Fruit fly (Drosophila melanogaster) whole organism, embryonic: ENCODE results near the gene Atf3.

Source experiments
- CG10209 ChIP-seq: fragments of 200-800 bp; sonication (Bioruptor generic); optimal IDR thresholded peaks from 3 replicates; lab custom pipeline; 2017; ENCODE audit warnings: missing biosample characterization, mild to moderate bottlenecking, missing genetic modification characterization, missing genetic modification reagents
- CG11696 ChIP-seq: fragments of 200-800 bp; sonication (Bioruptor generic); IDR thresholded peaks from 2 replicates; pipeline ENCODE4 v1.3.6; 2022; ENCODE audit warnings: missing biosample characterization, missing genetic modification characterization
- CG12744 ChIP-seq: fragments of 200-800 bp; sonication (Bioruptor generic); optimal IDR thresholded peaks from 2 replicates; lab custom pipeline; 2016; ENCODE audit warnings: missing biosample characterization, missing genetic modification characterization
- CG13775 ChIP-seq: fragments of 200-800 bp; sonication (Bioruptor generic); optimal IDR thresholded peaks from 3 replicates; lab custom pipeline; 2017; ENCODE audit warnings: missing biosample characterization, mild to moderate bottlenecking, missing genetic modification characterization
- CG1603 ChIP-seq: fragments of 200-800 bp; sonication (Bioruptor generic); optimal IDR thresholded peaks from 2 replicates; lab custom pipeline; 2019; ENCODE audit warnings: missing biosample characterization, mild to moderate bottlenecking, missing genetic modification characterization, moderate library complexity
- CG16813 ChIP-seq: fragments of 200-800 bp; sonication (Bioruptor generic); IDR thresholded peaks from 3 replicates; pipeline ENCODE4 v1.3.6; 2022; ENCODE audit warnings: missing biosample characterization, missing genetic modification characterization; ENCODE audit not compliant: partially characterized antibody
- CG17186 ChIP-seq: fragments of 200-800 bp; sonication (Bioruptor generic); optimal IDR thresholded peaks from 3 replicates; lab custom pipeline; 2017; ENCODE audit warnings: missing biosample characterization, missing genetic modification reagents, missing genetic modification characterization
- CG17802 ChIP-seq: fragments of 200-800 bp; sonication (Bioruptor generic); optimal IDR thresholded peaks from 2 replicates; lab custom pipeline; 2018; ENCODE audit warnings: missing biosample characterization, mild to moderate bottlenecking, missing genetic modification characterization, moderate library complexity
- CG17829 ChIP-seq: fragments of 200-800 bp; optimal IDR thresholded peaks from 2 replicates; lab custom pipeline; 2019; ENCODE audit warnings: missing biosample characterization, mild to moderate bottlenecking, missing genetic modification characterization, moderate library complexity
- CG1832 ChIP-seq: fragments of 200-800 bp; sonication (Bioruptor generic); optimal IDR thresholded peaks from 2 replicates; lab custom pipeline; 2017; ENCODE audit warnings: missing biosample characterization, mild to moderate bottlenecking, missing genetic modification characterization, inconsistent platforms
- CG18599 ChIP-seq: fragments of 200-800 bp; sonication (Bioruptor generic); optimal IDR thresholded peaks from 3 replicates; lab custom pipeline; 2017; ENCODE audit warnings: missing biosample characterization, missing genetic modification characterization, mild to moderate bottlenecking, moderate library complexity, missing genetic modification reagents
- CG30020 ChIP-seq: fragments of 200-800 bp; optimal IDR thresholded peaks from 2 replicates; lab custom pipeline; 2019; ENCODE audit warnings: missing biosample characterization, mild to moderate bottlenecking, missing genetic modification characterization, moderate library complexity
- CG33557 ChIP-seq: fragments of 200-800 bp; sonication (Bioruptor generic); optimal IDR thresholded peaks from 2 replicates; lab custom pipeline; 2019; ENCODE audit warnings: missing biosample characterization, mild to moderate bottlenecking, missing genetic modification characterization, moderate library complexity
- CG34224 ChIP-seq: fragments of 200-800 bp; sonication (Bioruptor generic); IDR thresholded peaks from 3 replicates; pipeline ENCODE4 v1.3.6; 2022; ENCODE audit warnings: missing biosample characterization, missing genetic modification characterization; ENCODE audit not compliant: partially characterized antibody
- CG4424 ChIP-seq: fragments of 200-800 bp; sonication (Bioruptor generic); optimal IDR thresholded peaks from 3 replicates; lab custom pipeline; 2016; ENCODE audit warnings: missing biosample characterization, missing genetic modification characterization
- CG6654 ChIP-seq: fragments of 200-800 bp; sonication (Bioruptor generic); optimal IDR thresholded peaks from 2 replicates; lab custom pipeline; 2017; ENCODE audit warnings: missing biosample characterization, mild to moderate bottlenecking, missing genetic modification characterization
- CG6683 ChIP-seq: fragments of 200-800 bp; sonication (Bioruptor generic); optimal IDR thresholded peaks from 2 replicates; lab custom pipeline; 2017; ENCODE audit warnings: missing biosample characterization, mild to moderate bottlenecking, missing genetic modification characterization, missing genetic modification reagents
- CG7745 ChIP-seq: fragments of 200-800 bp; sonication (Bioruptor generic); optimal IDR thresholded peaks from 2 replicates; lab custom pipeline; 2018; ENCODE audit warnings: missing biosample characterization, mild to moderate bottlenecking, missing genetic modification characterization, moderate library complexity
- CG8290 ChIP-seq, 3 experiments: fragments of 200-800 bp; sonication (Bioruptor generic); optimal IDR thresholded peaks; 2 replicates each; lab custom pipeline; 2016 to 2019; ENCODE audit warnings: missing biosample characterization in 3 of 3, missing genetic modification characterization in 3 of 3, mild to moderate bottlenecking in 2 of 3, moderate library complexity in 1 of 3
- CG8478 ChIP-seq: fragments of >200 bp; optimal IDR thresholded peaks from 2 replicates; lab custom pipeline; 2018
- CG8924 ChIP-seq: fragments of 200-800 bp; optimal IDR thresholded peaks from 3 replicates; lab custom pipeline; 2019; ENCODE audit warnings: missing biosample characterization, mild to moderate bottlenecking, missing genetic modification characterization, moderate library complexity
- CG8944 ChIP-seq: fragments of 200-800 bp; sonication (Bioruptor generic); optimal IDR thresholded peaks from 3 replicates; lab custom pipeline; 2016; ENCODE audit warnings: missing biosample characterization, missing genetic modification characterization
- CG9215 ChIP-seq: fragments of 200-800 bp; sonication (Bioruptor generic); IDR thresholded peaks from 2 replicates; pipeline ENCODE4 v1.3.6; 2022; ENCODE audit warnings: missing biosample characterization, missing genetic modification characterization
- CG9932 ChIP-seq: fragments of 200-800 bp; sonication (Bioruptor generic); IDR thresholded peaks from 2 replicates; pipeline ENCODE4 v1.3.6; 2022; ENCODE audit warnings: missing biosample characterization, missing genetic modification characterization
- D19B ChIP-seq: fragments of 200-800 bp; sonication (Bioruptor generic); optimal IDR thresholded peaks from 2 replicates; lab custom pipeline; 2017; ENCODE audit warnings: missing biosample characterization, mild to moderate bottlenecking, missing genetic modification characterization
- Deaf1 ChIP-seq: fragments of 200-800 bp; optimal IDR thresholded peaks from 3 replicates; lab custom pipeline; 2019; ENCODE audit warnings: missing biosample characterization, mild to moderate bottlenecking, missing genetic modification characterization, moderate library complexity
- Dek ChIP-seq: fragments of 200-800 bp; sonication (Bioruptor generic); optimal IDR thresholded peaks from 3 replicates; lab custom pipeline; 2019; ENCODE audit warnings: missing biosample characterization, mild to moderate bottlenecking, missing genetic modification characterization, moderate library complexity
- Drgx ChIP-seq: fragments of 200-800 bp; sonication (Bioruptor generic); IDR thresholded peaks from 2 replicates; pipeline ENCODE4 v1.3.6; 2022; ENCODE audit warnings: missing biosample characterization, missing genetic modification characterization
- GATAe ChIP-seq: fragments of 200-800 bp; sonication (Bioruptor generic); conservative IDR thresholded peaks from 2 replicates; pipeline ENCODE4 v1.3.6; 2022; ENCODE audit warnings: missing biosample characterization, missing genetic modification characterization
- HmgZ ChIP-seq: fragments of 200-800 bp; sonication (Bioruptor generic); optimal IDR thresholded peaks from 2 replicates; lab custom pipeline; 2018; ENCODE audit warnings: missing biosample characterization, mild to moderate bottlenecking, missing genetic modification characterization
- Hmr ChIP-seq: fragments of 200-800 bp; sonication (Bioruptor generic); optimal IDR thresholded peaks from 3 replicates; lab custom pipeline; 2017; ENCODE audit warnings: mild to moderate bottlenecking, missing biosample characterization, missing genetic modification reagents, missing genetic modification characterization
- Rx ChIP-seq: fragments of 200-800 bp; sonication (Bioruptor generic); IDR thresholded peaks from 2 replicates; pipeline ENCODE4 v1.3.6; 2022; ENCODE audit warnings: missing biosample characterization, missing genetic modification characterization
- Sin3A ChIP-seq: fragments of >200 bp; optimal IDR thresholded peaks from 2 replicates; lab custom pipeline; 2018
- TFAM ChIP-seq: fragments of 200-800 bp; sonication (Bioruptor generic); optimal IDR thresholded peaks from 2 replicates; lab custom pipeline; 2017; ENCODE audit warnings: missing biosample characterization, missing genetic modification characterization, inconsistent platforms
- Xbp1 ChIP-seq: fragments of 200-800 bp; sonication (Bioruptor generic); optimal IDR thresholded peaks from 3 replicates; lab custom pipeline; 2016; ENCODE audit warnings: missing biosample characterization, mild to moderate bottlenecking, missing genetic modification characterization
- amos ChIP-seq: fragments of 200-800 bp; sonication (Bioruptor generic); IDR thresholded peaks from 2 replicates; pipeline ENCODE4 v1.3.6; 2022; ENCODE audit warnings: missing biosample characterization, missing genetic modification characterization; ENCODE audit not compliant: partially characterized antibody
- da ChIP-seq: fragments of 200-800 bp; sonication (Bioruptor generic); optimal IDR thresholded peaks from 2 replicates; lab custom pipeline; 2016; ENCODE audit warnings: missing biosample characterization, missing genetic modification characterization
- fd64A ChIP-seq: fragments of 200-800 bp; sonication (Bioruptor generic); optimal IDR thresholded peaks from 3 replicates; lab custom pipeline; 2018; ENCODE audit warnings: missing biosample characterization, mild to moderate bottlenecking, missing genetic modification characterization
- ftz-f1 ChIP-seq: fragments of 200-800 bp; sonication (Bioruptor generic); optimal IDR thresholded peaks from 2 replicates; lab custom pipeline; 2016; ENCODE audit warnings: missing biosample characterization, missing genetic modification characterization
- ham ChIP-seq: fragments of 200-800 bp; sonication (Bioruptor generic); IDR thresholded peaks from 2 replicates; pipeline ENCODE4 v1.3.6; 2022; ENCODE audit warnings: missing biosample characterization, missing genetic modification characterization
- jigr1 ChIP-seq: fragments of 200-800 bp; sonication (Bioruptor generic); IDR thresholded peaks from 3 replicates; pipeline ENCODE4 v1.3.6; 2022; ENCODE audit warnings: missing biosample characterization, missing genetic modification characterization
- onecut ChIP-seq: fragments of 200-800 bp; sonication (Bioruptor generic); IDR thresholded peaks from 2 replicates; pipeline ENCODE4 v1.3.6; 2022; ENCODE audit warnings: missing biosample characterization, missing genetic modification characterization
- prd ChIP-seq, 3 experiments: fragments of >200 bp in 2 of 3; fragments of 200-800 bp in 1 of 3; sonication (Bioruptor generic) in 1 of 3; optimal IDR thresholded peaks in 2 of 3; IDR thresholded peaks in 1 of 3; 2 replicates in 2 of 3; 3 replicates in 1 of 3; pipeline versions ENCODE4 v1.3.6 to Lab custom; 2017 to 2022; ENCODE audit warnings: missing biosample characterization in 1 of 3, missing genetic modification characterization in 1 of 3
- ro ChIP-seq: fragments of 200-800 bp; sonication (Bioruptor generic); IDR thresholded peaks from 2 replicates; pipeline ENCODE4 v1.3.6; 2022; ENCODE audit warnings: missing biosample characterization, missing genetic modification characterization
- salm ChIP-seq: fragments of 200-800 bp; sonication (Bioruptor generic); optimal IDR thresholded peaks from 2 replicates; lab custom pipeline; 2018; ENCODE audit warnings: missing biosample characterization, mild to moderate bottlenecking, missing genetic modification characterization
- seq ChIP-seq: fragments of 200-800 bp; sonication (Bioruptor generic); IDR thresholded peaks from 2 replicates; pipeline ENCODE4 v1.3.6; 2022; ENCODE audit warnings: missing biosample characterization, missing genetic modification characterization
- sob ChIP-seq: fragments of 200-800 bp; sonication (Bioruptor generic); IDR thresholded peaks from 2 replicates; pipeline ENCODE4 v1.3.6; 2022; ENCODE audit warnings: missing biosample characterization, missing genetic modification characterization
- tll ChIP-seq, 2 experiments: fragments of 200-800 bp in 1 of 2; fragments of >200 bp in 1 of 2; sonication (Bioruptor generic) in 1 of 2; optimal IDR thresholded peaks; 2 replicates each; lab custom pipeline; 2017 to 2019; ENCODE audit warnings: missing biosample characterization in 2 of 2, missing genetic modification characterization in 2 of 2, mild to moderate bottlenecking in 1 of 2, moderate library complexity in 1 of 2
- trem ChIP-seq: fragments of 200-800 bp; optimal IDR thresholded peaks from 3 replicates; lab custom pipeline; 2019; ENCODE audit warnings: missing biosample characterization, mild to moderate bottlenecking, missing genetic modification characterization, moderate library complexity
- vvl ChIP-seq: fragments of 200-800 bp; sonication (Bioruptor generic); IDR thresholded peaks from 2 replicates; pipeline ENCODE4 v1.3.6; 2022; ENCODE audit warnings: missing biosample characterization, missing genetic modification characterization
- wdn ChIP-seq: fragments of 200-800 bp; sonication (Bioruptor generic); IDR thresholded peaks from 2 replicates; pipeline ENCODE4 v1.3.6; 2022; ENCODE audit warnings: missing biosample characterization, missing genetic modification characterization

Atf3 gene

dm6 chrX:1215000-1215399 is 60.1 kb downstream of the Atf3 start, which contains the start of gene CG11398 (continued):
- no peak for TF ChIP-seq Rx (GFP tag; lab: Robert Waterston, UW)
- no peak for TF ChIP-seq CG10209
- TF ChIP-seq fd64A (GFP tag; lab: Kevin White, UChicago), result no peak
- no peak for TF ChIP-seq TFAM
- TF ChIP-seq Sin3A, result peak; percentile 67
- TF ChIP-seq CG11696 (GFP tag; lab: Robert Waterston, UW), result no peak
- TF ChIP-seq CG6683 (GFP tag; lab: Kevin White, UChicago), result no peak
- TF ChIP-seq GATAe (GFP tag; lab: Robert Waterston, UW), result no peak
- no peak for TF ChIP-seq D19B (GFP tag; lab: Kevin White, UChicago)
- TF ChIP-seq CG6654 (GFP tag; lab: Kevin White, UChicago), result no peak
- TF ChIP-seq Hmr (GFP tag; lab: Kevin White, UChicago), result no peak
- TF ChIP-seq salm, result no peak
- no peak for TF ChIP-seq ro (GFP tag; lab: Robert Waterston, UW)
- TF ChIP-seq CG17802 (tag; lab: Kevin White, UChicago), result peak; percentile 50
- TF ChIP-seq CG9932 (GFP tag; lab: Robert Waterston, UW), result no peak
- peak; percentile 81 for TF ChIP-seq trem
- peak; percentile 10 for TF ChIP-seq CG8924
- TF ChIP-seq CG13775, result no peak
- peak; percentile 55 for TF ChIP-seq HmgZ (tag; lab: Kevin White, UChicago)
- TF ChIP-seq wdn (GFP tag; lab: Robert Waterston, UW), result no peak
- peak; percentile 4 for TF ChIP-seq CG30020 (tag; lab: Kevin White, UChicago)
- no peak for TF ChIP-seq CG7745 (tag; lab: Kevin White, UChicago)
- no peak for TF ChIP-seq ftz-f1 (GFP tag; lab: Kevin White, UChicago)
- TF ChIP-seq CG17829 (tag; lab: Kevin White, UChicago), result no peak
- no peak for TF ChIP-seq Dek (tag; lab: Kevin White, UChicago)
- TF ChIP-seq CG17186 (GFP tag; lab: Kevin White, UChicago), result peak; percentile 74
- no peak for TF ChIP-seq CG8944
- no peak for TF ChIP-seq Drgx (GFP tag; lab: Robert Waterston, UW)
- TF ChIP-seq sob (GFP tag; lab: Robert Waterston, UW), result no peak
- no peak for TF ChIP-seq ham (GFP tag; lab: Robert Waterston, UW)
- no peak for TF ChIP-seq onecut (GFP tag; lab: Robert Waterston, UW)
- no peak for TF ChIP-seq da
- peak; percentile 73 for TF ChIP-seq CG34224 (GFP tag; lab: Robert Waterston, UW)
- TF ChIP-seq CG12744 (GFP tag; lab: Kevin White, UChicago), result no peak
- TF ChIP-seq vvl (GFP tag; lab: Robert Waterston, UW), result no peak
- TF ChIP-seq CG33557 (GFP tag; lab: Kevin White, UChicago), result no peak
- peak; percentile 83 for TF ChIP-seq CG16813
- TF ChIP-seq prd (optimal IDR thresholded peaks at IDR 0.05; lab: Kevin White, UChicago), result no peak
- no peak for TF ChIP-seq prd (GFP tag; IDR thresholded peaks at IDR 0.05; lab: Robert Waterston, UW)
- no peak for TF ChIP-seq jigr1 (GFP tag; lab: Robert Waterston, UW)
- TF ChIP-seq CG8290 (GFP tag; optimal IDR thresholded peaks at IDR 0.05; lab: Kevin White, UChicago), result no peak
- TF ChIP-seq CG8290 (tag; optimal IDR thresholded peaks at IDR 0.05; lab: Kevin White, UChicago), result no peak
- no peak for TF ChIP-seq CG18599
- TF ChIP-seq amos, result peak; percentile 87
- TF ChIP-seq Xbp1 (GFP tag; lab: Kevin White, UChicago), result no peak
- TF ChIP-seq tll (GFP tag; optimal IDR thresholded peaks at IDR 0.05; lab: Kevin White, UChicago), result no peak
- no peak for TF ChIP-seq CG1832 (GFP tag; lab: Kevin White, UChicago)
- TF ChIP-seq CG4424 (GFP tag; lab: Kevin White, UChicago), result no peak
- peak; percentile 83 for TF ChIP-seq CG1603 (tag; lab: Kevin White, UChicago)
- TF ChIP-seq CG9215 (GFP tag; lab: Robert Waterston, UW), result no peak
- no peak for TF ChIP-seq seq
- TF ChIP-seq CG8478 (lab: Kevin White, UChicago), result no peak
- no peak for TF ChIP-seq Deaf1 (tag; lab: Kevin White, UChicago)
